Worm (Caenorhabditis elegans): ENCODE data around the gene ZK1248.15.
A peak's percentile ranks its signal among the peaks of the same experiment; 100 is the strongest.

ZK1248.15 gene

ce11 chrII:5873564-5874070 is 35.3 kb upstream of the ZK1248.15 start, which contains the start of gene tex-2:
Gene tex-2 (minus strand): TSS chrII:5873614.
- TF ChIP-seq sma-3 (GFP tag; optimal IDR thresholded peaks at IDR 0.05) = no peak
- no peak for TF ChIP-seq peb-1 (tag; optimal IDR thresholded peaks at IDR 0.05)
- TF ChIP-seq nhr-6 (tag; optimal IDR thresholded peaks at IDR 0.05) = no peak
- TF ChIP-seq lin-11 (tag; optimal IDR thresholded peaks at IDR 0.05) = no peak
- peak; percentile 34 for TF ChIP-seq C34F6.9 (tag; optimal IDR thresholded peaks at IDR 0.05)
- TF ChIP-seq nhr-129 (tag; optimal IDR thresholded peaks at IDR 0.05) = peak; percentile 48
- peak; percentile 55 for TF ChIP-seq unc-55 (GFP tag; optimal IDR thresholded peaks at IDR 0.05)
- no peak for TF ChIP-seq mab-5 (tag; optimal IDR thresholded peaks at IDR 0.05)
- TF ChIP-seq zag-1 (tag; optimal IDR thresholded peaks at IDR 0.05) = peak; percentile 24
- TF ChIP-seq nhr-11 (tag; optimal IDR thresholded peaks at IDR 0.05) = no peak
- TF ChIP-seq F13H6.1 (tag; optimal IDR thresholded peaks at IDR 0.05) = peak; percentile 32
- no peak for TF ChIP-seq mbf-1 (tag; optimal IDR thresholded peaks at IDR 0.05)
- TF ChIP-seq Y55F3AM.14 (GFP tag; optimal IDR thresholded peaks at IDR 0.05) = no peak
- peak; percentile 13 for TF ChIP-seq lin-13 (GFP tag; optimal IDR thresholded peaks at IDR 0.05)
- TF ChIP-seq R02D3.7 (tag; optimal IDR thresholded peaks at IDR 0.05) = no peak
- no peak for TF ChIP-seq sem-4 (tag; optimal IDR thresholded peaks at IDR 0.05)
- no peak for TF ChIP-seq skn-1 (tag; optimal IDR thresholded peaks at IDR 0.05)
- TF ChIP-seq lsy-2 (tag; optimal IDR thresholded peaks at IDR 0.05) = peak in 1 of 2 experiments; percentile 33
- no peak for TF ChIP-seq ama-1 (optimal IDR thresholded peaks at IDR 0.05)
- TF ChIP-seq nhr-77 (tag; optimal IDR thresholded peaks at IDR 0.05) = no peak
- peak; percentile 77 for TF ChIP-seq fos-1 (tag; optimal IDR thresholded peaks at IDR 0.05)
- no peak for TF ChIP-seq ztf-11 (tag; optimal IDR thresholded peaks at IDR 0.05)
- no peak for TF ChIP-seq aly-2 (tag; optimal IDR thresholded peaks at IDR 0.05)
- no peak for TF ChIP-seq nhr-23 (tag; optimal IDR thresholded peaks at IDR 0.05)
- no peak for TF ChIP-seq elt-3 (tag; optimal IDR thresholded peaks at IDR 0.05)
- TF ChIP-seq crh-2 (tag; optimal IDR thresholded peaks at IDR 0.05) = peak; percentile 9
- no peak for TF ChIP-seq unc-62 (GFP tag; optimal IDR thresholded peaks at IDR 0.05)
- no peak for TF ChIP-seq unc-39 (tag; optimal IDR thresholded peaks at IDR 0.05)
- no peak for TF ChIP-seq blmp-1 (tag; optimal IDR thresholded peaks at IDR 0.05; ENCODE audit: insufficient read depth)
- TF ChIP-seq sma-9 (GFP tag; optimal IDR thresholded peaks at IDR 0.05) = no peak
- TF ChIP-seq sma-9 (tag; optimal IDR thresholded peaks at IDR 0.05) = no peak

DNA sequence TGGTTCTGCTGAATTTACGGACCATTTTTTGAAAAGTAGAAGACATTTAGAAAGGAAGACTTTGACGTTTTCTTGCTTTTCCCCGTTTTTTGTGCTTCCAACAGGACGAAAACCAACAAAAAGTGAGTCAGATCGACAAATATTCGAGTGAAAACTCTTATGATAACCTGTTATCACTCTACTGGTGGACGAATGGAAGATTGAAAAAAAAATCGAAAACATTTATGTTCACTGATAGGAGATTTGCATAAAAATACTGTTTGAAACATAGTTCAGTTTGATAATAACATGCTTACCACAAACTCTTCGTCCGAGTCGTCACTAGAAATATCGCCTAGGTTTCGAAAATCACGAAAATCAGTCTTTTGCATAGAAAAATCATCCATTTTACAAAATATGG is 34.1 kb upstream of the ZK1248.15 start:
- no peak for TF ChIP-seq zag-1 (tag; optimal IDR thresholded peaks at IDR 0.05)
- TF ChIP-seq fos-1 (tag; optimal IDR thresholded peaks at IDR 0.05) = peak; percentile 53

ce11 chrII:5871508-5871907 is 33.2 kb upstream of the ZK1248.15 start:
- peak; percentile 23 for TF ChIP-seq nhr-129 (tag; optimal IDR thresholded peaks at IDR 0.05)
- no peak for TF ChIP-seq nhr-77 (tag; optimal IDR thresholded peaks at IDR 0.05)
- peak; percentile 16 for TF ChIP-seq sma-9 (GFP tag; optimal IDR thresholded peaks at IDR 0.05)
- no peak for TF ChIP-seq sma-9 (tag; optimal IDR thresholded peaks at IDR 0.05)
- TF ChIP-seq ama-1 (optimal IDR thresholded peaks at IDR 0.05) = no peak
- TF ChIP-seq unc-55 (GFP tag; optimal IDR thresholded peaks at IDR 0.05) = peak; percentile 45
- no peak for TF ChIP-seq lin-39 (tag; optimal IDR thresholded peaks at IDR 0.05)
- TF ChIP-seq mab-5 (tag; optimal IDR thresholded peaks at IDR 0.05) = peak; percentile 73
- no peak for TF ChIP-seq nhr-6 (tag; optimal IDR thresholded peaks at IDR 0.05)
- TF ChIP-seq ZK546.5 (tag; optimal IDR thresholded peaks at IDR 0.05) = no peak
- TF ChIP-seq nhr-237 (tag; optimal IDR thresholded peaks at IDR 0.05) = no peak
- TF ChIP-seq fos-1 (tag; optimal IDR thresholded peaks at IDR 0.05) = no peak
- no peak for TF ChIP-seq blmp-1 (tag; optimal IDR thresholded peaks at IDR 0.05; ENCODE audit: insufficient read depth)
- TF ChIP-seq sem-4 (tag; optimal IDR thresholded peaks at IDR 0.05) = no peak
- no peak for TF ChIP-seq lsy-2 (tag; optimal IDR thresholded peaks at IDR 0.05)
- no peak for TF ChIP-seq crh-2 (tag; optimal IDR thresholded peaks at IDR 0.05)
- TF ChIP-seq C34F6.9 (tag; optimal IDR thresholded peaks at IDR 0.05) = no peak
- TF ChIP-seq ztf-1 (GFP tag; conservative IDR thresholded peaks at IDR 0.05) = no peak

- no peak for TF ChIP-seq peb-1 (tag; optimal IDR thresholded peaks at IDR 0.05)
- TF ChIP-seq unc-39 (tag; optimal IDR thresholded peaks at IDR 0.05) = no peak
- no peak for TF ChIP-seq elt-3 (tag; optimal IDR thresholded peaks at IDR 0.05)
- no peak for TF ChIP-seq fos-1 (tag; optimal IDR thresholded peaks at IDR 0.05)
- TF ChIP-seq ztf-1 (GFP tag; conservative IDR thresholded peaks at IDR 0.05) = no peak
- no peak for TF ChIP-seq unc-62 (GFP tag; optimal IDR thresholded peaks at IDR 0.05)
- TF ChIP-seq sem-4 (tag; optimal IDR thresholded peaks at IDR 0.05) = no peak
- TF ChIP-seq nhr-11 (tag; optimal IDR thresholded peaks at IDR 0.05) = no peak
- no peak for TF ChIP-seq blmp-1 (tag; optimal IDR thresholded peaks at IDR 0.05; ENCODE audit: insufficient read depth)
- TF ChIP-seq elt-1 (tag; optimal IDR thresholded peaks at IDR 0.05) = no peak
- TF ChIP-seq gmeb-1 (tag; optimal IDR thresholded peaks at IDR 0.05) = no peak
- TF ChIP-seq mab-5 (tag; optimal IDR thresholded peaks at IDR 0.05) = no peak
- no peak for TF ChIP-seq F13H6.1 (tag; optimal IDR thresholded peaks at IDR 0.05)
- no peak for TF ChIP-seq mdl-1 (tag; optimal IDR thresholded peaks at IDR 0.05)
- TF ChIP-seq lin-11 (tag; optimal IDR thresholded peaks at IDR 0.05) = no peak
- TF ChIP-seq nhr-23 (tag; optimal IDR thresholded peaks at IDR 0.05) = no peak
- TF ChIP-seq sma-9 (GFP tag; optimal IDR thresholded peaks at IDR 0.05) = no peak
- TF ChIP-seq sma-9 (tag; optimal IDR thresholded peaks at IDR 0.05) = no peak
- TF ChIP-seq nhr-25 (tag; optimal IDR thresholded peaks at IDR 0.05) = no peak
- TF ChIP-seq mbf-1 (tag; optimal IDR thresholded peaks at IDR 0.05) = no peak
Observed at ce11 chrII:5866920-5867319, 28.6 kb upstream of the ZK1248.15 start.
